Worm (Caenorhabditis elegans) whole organism, L4/young adult: ENCODE measurements around the gene parn-2.

ENCODE experiments used
- W03F9.2 ChIP-seq: fragments of 150-350 bp; optimal IDR thresholded peaks from 2 replicates; lab custom pipeline; 2014; ENCODE audit warnings: missing biosample characterization, missing genetic modification characterization
- dao-5 ChIP-seq: sonication (generic microtip); optimal IDR thresholded peaks from 2 replicates; lab custom pipeline; 2016; ENCODE audit warnings: missing genotype, missing genetic modification characterization, moderate library complexity, missing compliant biosample characterization

DNA sequence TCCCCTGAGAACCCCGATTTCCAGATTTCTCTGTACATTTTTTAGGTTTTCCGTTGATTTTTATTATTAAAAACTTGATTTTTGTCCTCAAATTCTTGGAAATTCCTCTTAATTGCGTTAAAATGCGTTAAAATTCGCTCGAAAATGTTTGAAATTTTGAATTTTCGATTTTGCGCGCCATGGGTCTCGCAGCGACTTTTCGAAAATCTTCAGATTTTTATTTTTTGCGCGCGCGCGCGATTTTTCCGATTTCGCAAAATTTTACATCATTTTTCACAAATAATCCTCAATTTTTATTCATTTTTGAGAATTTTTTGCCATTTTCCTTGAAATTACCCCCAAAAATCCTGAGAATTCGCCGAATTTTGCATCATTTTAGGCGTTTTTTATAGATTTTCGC is 27.6 kb upstream of the parn-2 start:
- TF ChIP-seq W03F9.2 (tag; lab: Kevin White, UChicago) (no peak), dao-5 (no peak)
